Fruit fly (Drosophila melanogaster) whole organism, embryonic: ENCODE measurements around the gene kud.

Source experiments
- Aef1 ChIP-seq: fragments of 200-800 bp; sonication (Bioruptor generic); IDR thresholded peaks from 3 replicates; pipeline ENCODE4 v1.3.6; 2022; ENCODE audit warnings: missing biosample characterization, missing genetic modification characterization
- Atf6 ChIP-seq: fragments of 200-800 bp; sonication (Bioruptor generic); IDR thresholded peaks from 2 replicates; pipeline ENCODE4 v1.3.6; 2022; ENCODE audit warnings: missing biosample characterization, missing genetic modification characterization
- C15 ChIP-seq: fragments of 200-800 bp; sonication (Bioruptor generic); IDR thresholded peaks from 3 replicates; pipeline ENCODE4 v1.3.6; 2022; ENCODE audit warnings: missing biosample characterization, missing genetic modification characterization
- CG11398 ChIP-seq: fragments of 200-800 bp; sonication (Bioruptor generic); optimal IDR thresholded peaks from 2 replicates; lab custom pipeline; 2016; ENCODE audit warnings: missing biosample characterization, missing genetic modification characterization
- CG11696 ChIP-seq: fragments of 200-800 bp; sonication (Bioruptor generic); IDR thresholded peaks from 2 replicates; pipeline ENCODE4 v1.3.6; 2022; ENCODE audit warnings: missing biosample characterization, missing genetic modification characterization
- CG13287 ChIP-seq: fragments of 200-800 bp; sonication (Bioruptor generic); IDR thresholded peaks from 2 replicates; pipeline ENCODE4 v1.3.6; 2022; ENCODE audit warnings: missing biosample characterization, missing genetic modification characterization; ENCODE audit not compliant: partially characterized antibody
- CG15073 ChIP-seq: fragments of 200-800 bp; sonication (Bioruptor generic); optimal IDR thresholded peaks from 2 replicates; lab custom pipeline; 2016; ENCODE audit warnings: missing biosample characterization, missing genetic modification characterization
- CG16863 ChIP-seq: fragments of 200-800 bp; sonication (Bioruptor generic); optimal IDR thresholded peaks from 3 replicates; lab custom pipeline; 2016; ENCODE audit warnings: missing biosample characterization, missing genetic modification characterization
- CG18764 ChIP-seq: fragments of 200-800 bp; sonication (Bioruptor generic); optimal IDR thresholded peaks from 3 replicates; lab custom pipeline; 2016; ENCODE audit warnings: missing biosample characterization, missing genetic modification characterization
- CG2199 ChIP-seq: fragments of 200-800 bp; sonication (Bioruptor generic); IDR thresholded peaks from 3 replicates; pipeline ENCODE4 v1.3.6; 2022; ENCODE audit warnings: missing biosample characterization, missing genetic modification characterization
- CG34422 ChIP-seq: fragments of 200-800 bp; sonication (Bioruptor generic); IDR thresholded peaks from 3 replicates; pipeline ENCODE4 v1.3.6; 2022; ENCODE audit warnings: missing biosample characterization, missing genetic modification characterization
- CG3847 ChIP-seq: fragments of 200-800 bp; sonication (Bioruptor generic); IDR thresholded peaks from 2 replicates; pipeline ENCODE4 v1.3.6; 2022; ENCODE audit warnings: missing biosample characterization, missing genetic modification characterization
- CG6175 ChIP-seq: fragments of 200-800 bp; sonication (Bioruptor generic); IDR thresholded peaks from 3 replicates; pipeline ENCODE4 v1.3.6; 2022; ENCODE audit warnings: missing biosample characterization, missing genetic modification characterization
- CG6683 ChIP-seq: fragments of 200-800 bp; sonication (Bioruptor generic); optimal IDR thresholded peaks from 2 replicates; lab custom pipeline; 2017; ENCODE audit warnings: missing biosample characterization, mild to moderate bottlenecking, missing genetic modification characterization, missing genetic modification reagents
- CG7745 ChIP-seq: fragments of 200-800 bp; sonication (Bioruptor generic); optimal IDR thresholded peaks from 2 replicates; lab custom pipeline; 2018; ENCODE audit warnings: missing biosample characterization, mild to moderate bottlenecking, missing genetic modification characterization, moderate library complexity
- CG7839 ChIP-seq: fragments of 200-800 bp; sonication (Bioruptor generic); optimal IDR thresholded peaks from 3 replicates; lab custom pipeline; 2018; ENCODE audit warnings: missing biosample characterization, mild to moderate bottlenecking, missing genetic modification characterization, moderate library complexity
- CG9215 ChIP-seq: fragments of 200-800 bp; sonication (Bioruptor generic); IDR thresholded peaks from 2 replicates; pipeline ENCODE4 v1.3.6; 2022; ENCODE audit warnings: missing biosample characterization, missing genetic modification characterization
- CG9727 ChIP-seq: fragments of 200-800 bp; sonication (Bioruptor generic); optimal IDR thresholded peaks from 3 replicates; lab custom pipeline; 2017; ENCODE audit warnings: missing biosample characterization, mild to moderate bottlenecking, missing genetic modification characterization
- D ChIP-seq, 2 experiments: fragments of 200-800 bp in 1 of 2; fragments of >200 bp in 1 of 2; sonication (Bioruptor generic) in 1 of 2; optimal IDR thresholded peaks; 2 replicates in 1 of 2; 3 replicates in 1 of 2; lab custom pipeline; 2017; ENCODE audit warnings: mild to moderate bottlenecking in 1 of 2, missing biosample characterization in 1 of 2, missing genetic modification characterization in 1 of 2, missing genetic modification reagents in 1 of 2
- D19B ChIP-seq: fragments of 200-800 bp; sonication (Bioruptor generic); optimal IDR thresholded peaks from 2 replicates; lab custom pipeline; 2017; ENCODE audit warnings: missing biosample characterization, mild to moderate bottlenecking, missing genetic modification characterization
- Dek ChIP-seq: fragments of 200-800 bp; sonication (Bioruptor generic); optimal IDR thresholded peaks from 3 replicates; lab custom pipeline; 2019; ENCODE audit warnings: missing biosample characterization, mild to moderate bottlenecking, missing genetic modification characterization, moderate library complexity
- Ets65A ChIP-seq: fragments of 200-800 bp; sonication (Bioruptor generic); peaks from one replicate; lab custom pipeline; 2016; ENCODE audit warnings: missing biosample characterization, missing genetic modification characterization
- Fer1 ChIP-seq: fragments of 200-800 bp; sonication (Bioruptor generic); optimal IDR thresholded peaks from 2 replicates; lab custom pipeline; 2017; ENCODE audit warnings: missing biosample characterization, mild to moderate bottlenecking, missing genetic modification characterization
- GATAe ChIP-seq: fragments of 200-800 bp; sonication (Bioruptor generic); conservative IDR thresholded peaks from 2 replicates; pipeline ENCODE4 v1.3.6; 2022; ENCODE audit warnings: missing biosample characterization, missing genetic modification characterization
- Hmx ChIP-seq: fragments of 200-800 bp; sonication (Bioruptor generic); optimal IDR thresholded peaks from 2 replicates; lab custom pipeline; 2016; ENCODE audit warnings: missing biosample characterization, missing genetic modification characterization
- Hr3 ChIP-seq: fragments of 200-800 bp; sonication (Bioruptor generic); optimal IDR thresholded peaks from 3 replicates; lab custom pipeline; 2016; ENCODE audit warnings: missing biosample characterization, missing genetic modification characterization
- Kr ChIP-seq: fragments of 200-800 bp; sonication (Bioruptor generic); optimal IDR thresholded peaks from 2 replicates; lab custom pipeline; 2017; ENCODE audit warnings: missing biosample characterization, mild to moderate bottlenecking, missing genetic modification characterization
- Lpt ChIP-seq: fragments of >200 bp; optimal IDR thresholded peaks from 2 replicates; lab custom pipeline; 2018; ENCODE audit warnings: missing biosample characterization, missing genetic modification characterization
- Mad ChIP-seq: fragments of 200-800 bp; sonication (Bioruptor generic); optimal IDR thresholded peaks from 2 replicates; lab custom pipeline; 2016; ENCODE audit warnings: missing biosample characterization, missing genetic modification characterization
- Mes4 ChIP-seq: fragments of 200-800 bp; sonication (Bioruptor generic); optimal IDR thresholded peaks from 2 replicates; lab custom pipeline; 2016; ENCODE audit warnings: missing biosample characterization, missing genetic modification characterization
- Oaz ChIP-seq: fragments of 200-800 bp; sonication (Bioruptor generic); IDR thresholded peaks from 2 replicates; pipeline ENCODE4 v1.3.6; 2022; ENCODE audit warnings: missing biosample characterization, missing genetic modification characterization
- Ravus ChIP-seq: fragments of 200-800 bp; sonication (Bioruptor generic); IDR thresholded peaks from 2 replicates; pipeline ENCODE4 v1.3.6; 2022; ENCODE audit warnings: missing biosample characterization, missing genetic modification characterization
- bbx ChIP-seq: fragments of 200-800 bp; sonication (Bioruptor generic); IDR thresholded peaks from 2 replicates; pipeline ENCODE4 v1.3.6; 2022; ENCODE audit warnings: missing biosample characterization, missing genetic modification characterization; ENCODE audit not compliant: partially characterized antibody
- crol ChIP-seq: fragments of 200-800 bp; sonication (Bioruptor generic); IDR thresholded peaks from 2 replicates; pipeline ENCODE4 v1.3.6; 2022; ENCODE audit warnings: missing biosample characterization, missing genetic modification characterization
- dpn ChIP-seq, 2 experiments: fragments of 200-800 bp; sonication (Bioruptor generic); optimal IDR thresholded peaks; 3 replicates each; lab custom pipeline; 2016; ENCODE audit warnings: missing biosample characterization in 2 of 2, missing genetic modification characterization in 2 of 2
- ems ChIP-seq: fragments of 200-800 bp; sonication (Bioruptor generic); optimal IDR thresholded peaks from 3 replicates; lab custom pipeline; 2016; ENCODE audit warnings: missing biosample characterization, missing genetic modification characterization
- her ChIP-seq: fragments of 200-800 bp; sonication (Bioruptor generic); optimal IDR thresholded peaks from 2 replicates; lab custom pipeline; 2016; ENCODE audit warnings: missing biosample characterization, missing genetic modification characterization
- hkb ChIP-seq, 2 experiments: fragments of 200-800 bp in 1 of 2; fragments of >200 bp in 1 of 2; sonication (Bioruptor generic) in 1 of 2; IDR thresholded peaks in 1 of 2; optimal IDR thresholded peaks in 1 of 2; 2 replicates each; pipeline versions ENCODE4 v1.3.6 to Lab custom; 2017 to 2022; ENCODE audit warnings: missing biosample characterization in 1 of 2, missing genetic modification characterization in 1 of 2
- knrl ChIP-seq: fragments of 200-800 bp; sonication (Bioruptor generic); IDR thresholded peaks from 3 replicates; pipeline ENCODE4 v1.3.6; 2022; ENCODE audit warnings: missing biosample characterization, missing genetic modification characterization; ENCODE audit not compliant: partially characterized antibody
- lov ChIP-seq, 2 experiments: fragments of 200-800 bp in 1 of 2; fragments of >200 bp in 1 of 2; sonication (Bioruptor generic) in 1 of 2; IDR thresholded peaks in 1 of 2; optimal IDR thresholded peaks in 1 of 2; 2 replicates in 1 of 2; 3 replicates in 1 of 2; pipeline versions ENCODE4 v1.3.6 to Lab custom; 2017 to 2022; ENCODE audit warnings: missing biosample characterization in 1 of 2, missing genetic modification characterization in 1 of 2
- org-1 ChIP-seq: fragments of 200-800 bp; sonication (Bioruptor generic); optimal IDR thresholded peaks from 2 replicates; lab custom pipeline; 2017; ENCODE audit warnings: missing biosample characterization, missing genetic modification characterization
- p53 ChIP-seq: fragments of 200-800 bp; sonication (Bioruptor generic); optimal IDR thresholded peaks from 2 replicates; lab custom pipeline; 2016; ENCODE audit warnings: missing biosample characterization, missing genetic modification characterization
- sna ChIP-seq: fragments of 200-800 bp; sonication (Bioruptor generic); IDR thresholded peaks from 2 replicates; pipeline ENCODE4 v1.3.6; 2022; ENCODE audit warnings: missing biosample characterization, missing genetic modification characterization; ENCODE audit not compliant: partially characterized antibody
- sob ChIP-seq: fragments of 200-800 bp; sonication (Bioruptor generic); IDR thresholded peaks from 2 replicates; pipeline ENCODE4 v1.3.6; 2022; ENCODE audit warnings: missing biosample characterization, missing genetic modification characterization
- stc ChIP-seq: fragments of 200-800 bp; sonication (Bioruptor generic); IDR thresholded peaks from 2 replicates; pipeline ENCODE4 v1.3.6; 2022; ENCODE audit warnings: missing biosample characterization, missing genetic modification characterization
- tin ChIP-seq: fragments of 200-800 bp; sonication (Bioruptor generic); optimal IDR thresholded peaks from 3 replicates; lab custom pipeline; 2016; ENCODE audit warnings: missing biosample characterization, missing genetic modification characterization
- tx ChIP-seq: fragments of 200-800 bp; sonication (Bioruptor generic); optimal IDR thresholded peaks from 2 replicates; lab custom pipeline; 2016; ENCODE audit warnings: missing biosample characterization, missing genetic modification characterization
- usp ChIP-seq: fragments of >200 bp; optimal IDR thresholded peaks from 2 replicates; lab custom pipeline; 2017; ENCODE audit warnings: missing biosample characterization, missing genetic modification characterization
- zfh1 ChIP-seq: fragments of 200-800 bp; sonication (Bioruptor generic); IDR thresholded peaks from 3 replicates; pipeline ENCODE4 v1.3.6; 2022; ENCODE audit warnings: missing biosample characterization, missing genetic modification characterization

kud gene

dm6 chr3L:16853533-16854386, 9.0 kb upstream of the kud start, which contains the start of gene sina (continued):
- no peak for TF ChIP-seq D (optimal IDR thresholded peaks at IDR 0.05; lab: Kevin White, UChicago)
- no peak for TF ChIP-seq D (GFP tag; optimal IDR thresholded peaks at IDR 0.05; lab: Kevin White, UChicago)
- TF ChIP-seq Mes4 (GFP tag; lab: Kevin White, UChicago) = no peak
- peak; percentile 2 for TF ChIP-seq Dek (tag; lab: Kevin White, UChicago)
- TF ChIP-seq Hmx (GFP tag; lab: Kevin White, UChicago) = no peak
- TF ChIP-seq CG3847 (GFP tag; lab: Robert Waterston, UW) = peak; percentile 20; the same call in 1 of the 2 replicates
- no peak for TF ChIP-seq usp
- no peak for TF ChIP-seq org-1 (GFP tag; lab: Kevin White, UChicago)
- no peak for TF ChIP-seq CG18764 (GFP tag; lab: Kevin White, UChicago)
- no peak for TF ChIP-seq C15 (GFP tag; lab: Robert Waterston, UW)
- no peak for TF ChIP-seq Lpt
- TF ChIP-seq CG2199 = 0 out of 3 replicates have a peak, but pooled peaks have one; percentile 31
- TF ChIP-seq Ets65A (GFP tag; lab: Kevin White, UChicago) = peak; percentile 84
- peak; percentile 17 for TF ChIP-seq Fer1 (GFP tag; lab: Kevin White, UChicago)
- no peak for TF ChIP-seq Atf6
- peak; percentile 54; the same call in 1 of the 3 replicates for TF ChIP-seq CG34422
- TF ChIP-seq tin (GFP tag; lab: Kevin White, UChicago) = peak; percentile 7
- peak; percentile 88 for TF ChIP-seq CG13287 (GFP tag; lab: Robert Waterston, UW)
- TF ChIP-seq sna (GFP tag; lab: Robert Waterston, UW) = peak; percentile 74
- TF ChIP-seq Ravus (GFP tag; lab: Robert Waterston, UW) = no peak
- TF ChIP-seq zfh1 (GFP tag; lab: Robert Waterston, UW) = no peak
- TF ChIP-seq CG7839 (tag; lab: Kevin White, UChicago) = peak; percentile 43
- TF ChIP-seq her = no peak
- TF ChIP-seq hkb (optimal IDR thresholded peaks at IDR 0.05; lab: Kevin White, UChicago) = no peak
- TF ChIP-seq hkb (GFP tag; IDR thresholded peaks at IDR 0.05; lab: Robert Waterston, UW) = no peak
- no peak for TF ChIP-seq CG9727 (GFP tag; lab: Kevin White, UChicago)
- TF ChIP-seq p53 (GFP tag; lab: Kevin White, UChicago) = no peak
- no peak for TF ChIP-seq Kr
- TF ChIP-seq Mad (GFP tag; lab: Kevin White, UChicago) = no peak
- no peak for TF ChIP-seq Oaz (GFP tag; lab: Robert Waterston, UW)
- TF ChIP-seq tx (GFP tag; lab: Kevin White, UChicago) = no peak
- TF ChIP-seq ems (GFP tag; lab: Kevin White, UChicago) = no peak
- no peak for TF ChIP-seq stc (GFP tag; lab: Robert Waterston, UW)
- TF ChIP-seq CG11398 (GFP tag; lab: Kevin White, UChicago) = no peak
- no peak for TF ChIP-seq CG11696 (GFP tag; lab: Robert Waterston, UW)
- peak in 1 of 2 experiments; percentile 18 for TF ChIP-seq dpn (GFP tag; optimal IDR thresholded peaks at IDR 0.05; lab: Kevin White, UChicago)
- TF ChIP-seq crol (GFP tag; lab: Robert Waterston, UW) = no peak
- no peak for TF ChIP-seq D19B
- TF ChIP-seq CG15073 (GFP tag; lab: Kevin White, UChicago) = no peak
- no peak for TF ChIP-seq GATAe (GFP tag; lab: Robert Waterston, UW)
- peak; percentile 60 for TF ChIP-seq knrl
- no peak for TF ChIP-seq sob (GFP tag; lab: Robert Waterston, UW)
- TF ChIP-seq lov (optimal IDR thresholded peaks at IDR 0.05; lab: Kevin White, UChicago) = no peak
- no peak for TF ChIP-seq lov (GFP tag; IDR thresholded peaks at IDR 0.05; lab: Robert Waterston, UW)
- no peak for TF ChIP-seq Hr3
- no peak for TF ChIP-seq CG6683 (GFP tag; lab: Kevin White, UChicago)
- peak; percentile 93 for TF ChIP-seq CG7745 (tag; lab: Kevin White, UChicago)
- peak; percentile 90 for TF ChIP-seq bbx (GFP tag; lab: Robert Waterston, UW)
- no peak for TF ChIP-seq Aef1 (GFP tag; lab: Robert Waterston, UW)
- TF ChIP-seq CG9215 (GFP tag; lab: Robert Waterston, UW) = no peak
- TF ChIP-seq CG16863 (GFP tag; lab: Kevin White, UChicago) = no peak
- no peak for TF ChIP-seq CG6175 (GFP tag; lab: Robert Waterston, UW)
